Worm (Caenorhabditis elegans) whole organism, L3 larva: ENCODE measurements around the gene shpk-1.

Source experiments
- R02D3.7 ChIP-seq: fragments of 150-350 bp; optimal IDR thresholded peaks from 2 replicates; lab custom pipeline; 2014; ENCODE audit warnings: missing biosample characterization, missing genetic modification characterization
- ZK546.5 ChIP-seq: sonication (generic microtip); optimal IDR thresholded peaks from 2 replicates; lab custom pipeline; 2017; ENCODE audit warnings: missing biosample characterization, missing genetic modification characterization
- aly-2 ChIP-seq: fragments of 150-350 bp; optimal IDR thresholded peaks from 2 replicates; lab custom pipeline; 2014; ENCODE audit warnings: missing biosample characterization, missing genetic modification characterization
- ama-1 ChIP-seq: fragments of 150-350 bp; optimal IDR thresholded peaks from 2 replicates; lab custom pipeline; 2018
- ceh-28 ChIP-seq: fragments of 150-350 bp; optimal IDR thresholded peaks from 2 replicates; lab custom pipeline; 2014; ENCODE audit warnings: missing biosample characterization, missing genetic modification reagents, missing genetic modification characterization
- ceh-82 ChIP-seq: fragments of 150-350 bp; optimal IDR thresholded peaks from 2 replicates; lab custom pipeline; 2014; ENCODE audit warnings: missing biosample characterization, missing genetic modification characterization
- ceh-9 ChIP-seq: sonication (generic microtip); optimal IDR thresholded peaks from 2 replicates; lab custom pipeline; 2018; ENCODE audit warnings: missing biosample characterization, missing genetic modification characterization
- daf-12 ChIP-seq: fragments of 150-350 bp; optimal IDR thresholded peaks from 2 replicates; lab custom pipeline; 2014; ENCODE audit warnings: missing biosample characterization, missing genetic modification reagents, missing genetic modification characterization
- egl-27 ChIP-seq: sonication (generic microtip); optimal IDR thresholded peaks from 4 replicates; lab custom pipeline; 2017; ENCODE audit warnings: missing biosample characterization, missing genetic modification reagents, missing genetic modification characterization
- egl-5 ChIP-seq: fragments of 150-350 bp; optimal IDR thresholded peaks from 2 replicates; lab custom pipeline; 2017; ENCODE audit warnings: missing biosample characterization, missing genetic modification reagents, missing genetic modification characterization, inconsistent platforms
- elt-1 ChIP-seq: fragments of 150-350 bp; optimal IDR thresholded peaks from 2 replicates; lab custom pipeline; 2014; ENCODE audit warnings: missing biosample characterization, missing genetic modification characterization
- elt-2 ChIP-seq: sonication (generic microtip); optimal IDR thresholded peaks from 2 replicates; lab custom pipeline; 2016; ENCODE audit warnings: missing genetic modification reagents, mild to moderate bottlenecking, missing genetic modification characterization, missing compliant biosample characterization
- elt-3 ChIP-seq, 3 experiments: fragments of 150-350 bp in 1 of 3; sonication (generic microtip) in 2 of 3; optimal IDR thresholded peaks; 2 replicates in 2 of 3; 4 replicates in 1 of 3; lab custom pipeline; 2014 to 2017; ENCODE audit warnings: missing biosample characterization in 3 of 3, missing genetic modification characterization in 3 of 3
- eor-1 ChIP-seq, 2 experiments: fragments of 150-350 bp; optimal IDR thresholded peaks; 2 replicates each; lab custom pipeline; 2014 to 2018; ENCODE audit warnings: missing biosample characterization in 2 of 2, missing genetic modification characterization in 2 of 2
- fkh-10 ChIP-seq: sonication (generic microtip); optimal IDR thresholded peaks from 2 replicates; lab custom pipeline; 2017; ENCODE audit warnings: missing biosample characterization, missing genetic modification reagents, missing genetic modification characterization
- fkh-2 ChIP-seq: fragments of 150-350 bp; optimal IDR thresholded peaks from 2 replicates; lab custom pipeline; 2014; ENCODE audit warnings: missing biosample characterization, missing genetic modification reagents, missing genetic modification characterization
- jun-1 ChIP-seq: fragments of 150-350 bp; optimal IDR thresholded peaks from 2 replicates; lab custom pipeline; 2014; ENCODE audit warnings: missing biosample characterization, missing genetic modification reagents, missing genetic modification characterization
- lin-15B ChIP-seq: fragments of 150-350 bp; optimal IDR thresholded peaks from 2 replicates; lab custom pipeline; 2014; ENCODE audit warnings: missing biosample characterization, missing genetic modification characterization
- lin-39 ChIP-seq: fragments of 150-350 bp; optimal IDR thresholded peaks from 2 replicates; lab custom pipeline; 2018; ENCODE audit warnings: missing biosample characterization, missing genetic modification reagents, missing genetic modification characterization
- lsy-12 ChIP-seq: sonication (generic microtip); optimal IDR thresholded peaks from 2 replicates; lab custom pipeline; 2016; ENCODE audit warnings: mild to moderate bottlenecking, missing genetic modification characterization, missing compliant biosample characterization
- mdl-1 ChIP-seq: fragments of 150-350 bp; optimal IDR thresholded peaks from 2 replicates; lab custom pipeline; 2014; ENCODE audit warnings: missing biosample characterization, missing genetic modification characterization
- mml-1 ChIP-seq: fragments of 150-350 bp; sonication (generic microtip); optimal IDR thresholded peaks from 3 replicates; lab custom pipeline; 2014; ENCODE audit warnings: missing biosample characterization, missing genetic modification characterization
- nfya-1 ChIP-seq: sonication (generic microtip); optimal IDR thresholded peaks from 2 replicates; lab custom pipeline; 2017; ENCODE audit warnings: missing genetic modification characterization, mild to moderate bottlenecking, missing compliant biosample characterization, antibody characterized with exemption, moderate library complexity; ENCODE audit not compliant: insufficient read depth
- nhr-11 ChIP-seq: fragments of 150-350 bp; optimal IDR thresholded peaks from 2 replicates; lab custom pipeline; 2014; ENCODE audit warnings: missing biosample characterization, missing genetic modification characterization
- nhr-12 ChIP-seq: fragments of 150-350 bp; optimal IDR thresholded peaks from 2 replicates; lab custom pipeline; 2014; ENCODE audit warnings: missing biosample characterization, missing genetic modification characterization
- nhr-23 ChIP-seq: fragments of 150-350 bp; optimal IDR thresholded peaks from 2 replicates; lab custom pipeline; 2014; ENCODE audit warnings: missing biosample characterization, missing genetic modification reagents, missing genetic modification characterization
- nhr-237 ChIP-seq: fragments of 150-350 bp; optimal IDR thresholded peaks from 2 replicates; lab custom pipeline; 2014; ENCODE audit warnings: missing biosample characterization, missing genetic modification characterization
- nhr-25 ChIP-seq: sonication (generic microtip); optimal IDR thresholded peaks from 2 replicates; lab custom pipeline; 2017; ENCODE audit warnings: missing biosample characterization, missing genetic modification characterization
- nhr-28 ChIP-seq: fragments of 150-350 bp; optimal IDR thresholded peaks from 2 replicates; lab custom pipeline; 2014; ENCODE audit warnings: missing biosample characterization, missing genetic modification characterization
- nhr-43 ChIP-seq: sonication (generic microtip); optimal IDR thresholded peaks from 2 replicates; lab custom pipeline; 2016; ENCODE audit warnings: mild to moderate bottlenecking, missing genetic modification characterization, missing compliant biosample characterization; ENCODE audit not compliant: poor library complexity, severe bottlenecking
- nhr-76 ChIP-seq: fragments of 150-350 bp; sonication (generic microtip); optimal IDR thresholded peaks from 5 replicates; lab custom pipeline; 2014; ENCODE audit warnings: missing biosample characterization, missing genetic modification characterization
- nhr-77 ChIP-seq: fragments of 150-350 bp; optimal IDR thresholded peaks from 2 replicates; lab custom pipeline; 2014; ENCODE audit warnings: missing biosample characterization, missing genetic modification characterization
- pha-4 ChIP-seq: fragments of 150-350 bp; optimal IDR thresholded peaks from 2 replicates; lab custom pipeline; 2014; ENCODE audit warnings: missing biosample characterization, missing genetic modification reagents, missing genetic modification characterization
- sea-2 ChIP-seq: fragments of 150-350 bp; sonication (generic microtip); optimal IDR thresholded peaks from 4 replicates; lab custom pipeline; 2014; ENCODE audit warnings: missing biosample characterization, missing genetic modification reagents, missing genetic modification characterization
- skn-1 ChIP-seq: fragments of 150-350 bp; optimal IDR thresholded peaks from 2 replicates; lab custom pipeline; 2014; ENCODE audit warnings: missing biosample characterization, missing genetic modification characterization
- snpc-4 ChIP-seq: fragments of 150-350 bp; optimal IDR thresholded peaks from 2 replicates; lab custom pipeline; 2014; ENCODE audit warnings: missing biosample characterization, missing genetic modification characterization
- unc-39 ChIP-seq: sonication (generic microtip); optimal IDR thresholded peaks from 4 replicates; lab custom pipeline; 2017; ENCODE audit warnings: missing biosample characterization, missing genetic modification characterization
- unc-62 ChIP-seq: fragments of 150-350 bp; sonication (generic microtip); optimal IDR thresholded peaks from 4 replicates; lab custom pipeline; 2014; ENCODE audit warnings: missing biosample characterization, missing genetic modification reagents, missing genetic modification characterization
- zag-1 ChIP-seq: fragments of 150-350 bp; optimal IDR thresholded peaks from 2 replicates; lab custom pipeline; 2014; ENCODE audit warnings: missing biosample characterization, missing genetic modification characterization
- ztf-11 ChIP-seq: fragments of 150-350 bp; optimal IDR thresholded peaks from 2 replicates; lab custom pipeline; 2014; ENCODE audit warnings: missing biosample characterization, missing genetic modification characterization
- ztf-4 ChIP-seq: fragments of 150-350 bp; optimal IDR thresholded peaks from 2 replicates; lab custom pipeline; 2014; ENCODE audit warnings: missing biosample characterization, missing genetic modification characterization

The shpk-1 gene

ce11 chrIII:13626692-13627091, 18.9 kb downstream of the shpk-1 start, which contains the start of gene T12D8.5 (continued):
- peak; percentile 19 for TF ChIP-seq jun-1 (tag; lab: Kevin White, UChicago)
- TF ChIP-seq skn-1 (tag; lab: Kevin White, UChicago): peak; percentile 2
- no peak for TF ChIP-seq unc-62 (GFP tag; lab: Kevin White, UChicago)
- TF ChIP-seq mdl-1 (tag; lab: Kevin White, UChicago): no peak
- TF ChIP-seq ZK546.5 (tag; lab: Kevin White, UChicago): no peak

DNA sequence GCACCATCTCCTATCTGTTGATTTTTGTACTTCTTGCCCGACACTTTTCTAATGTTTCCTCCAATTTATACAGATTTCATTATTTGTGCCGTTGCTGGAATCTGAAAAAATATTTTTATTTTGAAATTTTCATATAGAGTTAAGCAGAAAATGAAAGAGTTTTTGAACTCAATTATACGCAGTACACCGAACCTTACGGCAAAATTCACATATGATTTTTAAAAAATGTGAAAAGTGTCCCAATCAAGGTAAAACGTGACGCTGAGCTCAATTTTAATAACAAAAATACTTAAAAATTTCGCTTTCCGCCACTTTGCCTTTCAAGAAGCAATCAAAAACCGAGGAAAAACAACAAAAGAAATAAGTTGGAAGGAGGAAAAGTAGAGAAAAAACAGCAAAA, 22.9 kb downstream of the shpk-1 start, which contains the start of gene arrd-17:
TSS of gene arrd-17 (minus strand) at position 101 of the 400 bp plus-strand sequence.
- TF ChIP-seq sea-2 (GFP tag; lab: Kevin White, UChicago) (no peak), pha-4 (no peak), elt-2 (tag; lab: Kevin White, UChicago) (no peak), ztf-11 (no peak), snpc-4 (tag; lab: Kevin White, UChicago) (no peak), aly-2 (tag; lab: Kevin White, UChicago) (no peak), nhr-11 (tag; lab: Kevin White, UChicago) (no peak)
- TF ChIP-seq, all 47 proteins: peak for 0

ce11 chrIII:13633826-13634225, 26.0 kb downstream of the shpk-1 start:
- no peak for TF ChIP-seq jun-1 (tag; lab: Kevin White, UChicago)
- TF ChIP-seq zag-1 (tag; lab: Kevin White, UChicago): no peak
- TF ChIP-seq nfya-1 (tag; lab: Kevin White, UChicago): peak; percentile 3
- peak; percentile 20 for TF ChIP-seq fkh-10 (GFP tag; lab: Kevin White, UChicago)
- TF ChIP-seq R02D3.7 (tag; lab: Kevin White, UChicago): no peak
- TF ChIP-seq elt-1 (tag; lab: Kevin White, UChicago): no peak
- no peak for TF ChIP-seq nhr-25 (tag; lab: Kevin White, UChicago)
- no peak for TF ChIP-seq ceh-9 (tag; lab: Kevin White, UChicago)
- TF ChIP-seq eor-1 (tag; optimal IDR thresholded peaks at IDR 0.05; lab: Kevin White, UChicago): no peak
- TF ChIP-seq lin-15B: no peak
- TF ChIP-seq nhr-23: no peak
- TF ChIP-seq lin-39 (tag; lab: Kevin White, UChicago): peak; percentile 3
- TF ChIP-seq, all 47 proteins: peak for 3

- peak; percentile 29 for TF ChIP-seq elt-1 (tag; lab: Kevin White, UChicago)
- TF ChIP-seq snpc-4 (tag; lab: Kevin White, UChicago): no peak
- no peak for TF ChIP-seq lsy-12 (tag; lab: Kevin White, UChicago)
- no peak for TF ChIP-seq nhr-23
- no peak for TF ChIP-seq ZK546.5 (tag; lab: Kevin White, UChicago)
- peak; percentile 11 for TF ChIP-seq egl-5 (tag; lab: Kevin White, UChicago)
- TF ChIP-seq nhr-25 (tag; lab: Kevin White, UChicago): no peak
- no peak for TF ChIP-seq nhr-237
- no peak for TF ChIP-seq ama-1 (lab: Kevin White, UChicago)
- TF ChIP-seq lin-39 (tag; lab: Kevin White, UChicago): peak; percentile 18
- TF ChIP-seq daf-12 (tag; lab: Kevin White, UChicago): no peak
- TF ChIP-seq ztf-4 (tag; lab: Kevin White, UChicago): no peak
- TF ChIP-seq, all 47 proteins: peak for 3
These were observed 27.4 kb downstream of the shpk-1 start for ce11 chrIII:13635235-13635634.

ce11 chrIII:13635730-13636360, 28.0 kb downstream of the shpk-1 start:
- TF ChIP-seq aly-2 (tag; lab: Kevin White, UChicago): no peak
- no peak for TF ChIP-seq unc-39
- peak; percentile 32 for TF ChIP-seq nfya-1 (tag; lab: Kevin White, UChicago)
- TF ChIP-seq nhr-28 (tag; lab: Kevin White, UChicago): no peak
- peak; percentile 31 for TF ChIP-seq unc-62 (GFP tag; lab: Kevin White, UChicago)
- no peak for TF ChIP-seq mml-1 (tag; lab: Kevin White, UChicago)
- no peak for TF ChIP-seq eor-1 (tag; optimal IDR thresholded peaks at IDR 0.05; lab: Kevin White, UChicago)
- TF ChIP-seq fkh-10 (GFP tag; lab: Kevin White, UChicago): peak; percentile 61
- no peak for TF ChIP-seq ZK546.5 (tag; lab: Kevin White, UChicago)
- no peak for TF ChIP-seq daf-12 (tag; lab: Kevin White, UChicago)
- TF ChIP-seq ceh-9 (tag; lab: Kevin White, UChicago): no peak
- no peak for TF ChIP-seq pha-4
- TF ChIP-seq lin-39 (tag; lab: Kevin White, UChicago): peak; percentile 7
- no peak for TF ChIP-seq nhr-77 (tag; lab: Kevin White, UChicago)
- no peak for TF ChIP-seq nhr-76 (tag; lab: Kevin White, UChicago)
- no peak for TF ChIP-seq egl-27 (tag; lab: Kevin White, UChicago)
- no peak for TF ChIP-seq fkh-2 (tag; lab: Kevin White, UChicago)
- no peak for TF ChIP-seq lin-15B
- TF ChIP-seq zag-1 (tag; lab: Kevin White, UChicago): no peak
- TF ChIP-seq egl-5 (tag; lab: Kevin White, UChicago): no peak
- TF ChIP-seq elt-3 (tag; optimal IDR thresholded peaks at IDR 0.05; lab: Kevin White, UChicago): no peak
- no peak for TF ChIP-seq ceh-28 (tag; lab: Kevin White, UChicago)
- no peak for TF ChIP-seq ceh-82 (tag; lab: Kevin White, UChicago)
- TF ChIP-seq ama-1 (lab: Kevin White, UChicago): no peak
- TF ChIP-seq nhr-12 (tag; lab: Kevin White, UChicago): no peak
- TF ChIP-seq nhr-11 (tag; lab: Kevin White, UChicago): no peak
- TF ChIP-seq nhr-43 (tag; lab: Kevin White, UChicago): no peak
- no peak for TF ChIP-seq mdl-1 (tag; lab: Kevin White, UChicago)
- TF ChIP-seq nhr-237: no peak
- no peak for TF ChIP-seq jun-1 (tag; lab: Kevin White, UChicago)
